Fruit fly (Drosophila melanogaster): ENCODE measurements around the gene CG14304.
A peak's percentile ranks its signal among the peaks of the same experiment; 100 is the strongest.

- TF ChIP-seq pan (optimal IDR thresholded peaks at IDR 0.05) (no peak), psq (optimal IDR thresholded peaks at IDR 0.05) (no peak), Dll (optimal IDR thresholded peaks at IDR 0.05) (peak; percentile 61), CG8478 (optimal IDR thresholded peaks at IDR 0.05) (no peak), EcR (GFP tag; optimal IDR thresholded peaks at IDR 0.05) (no peak)
These were observed 37.3 kb upstream of the CG14304 start for dm6 chr3R:18658380-18658944.
